Worm (Caenorhabditis elegans): ENCODE data around the gene F40H3.1.

The F40H3.1 gene

ce11 chrII:6219346-6219745, 39.7 kb downstream of the F40H3.1 start, which contains the start of gene mks-2:
Gene mks-2 (minus strand): TSS chrII:6219446.
- TF ChIP-seq egl-5 (tag; optimal IDR thresholded peaks at IDR 0.05) (no peak), unc-39 (tag; optimal IDR thresholded peaks at IDR 0.05) (no peak), pha-4 (tag; optimal IDR thresholded peaks at IDR 0.05) (no peak), unc-62 (GFP tag; optimal IDR thresholded peaks at IDR 0.05) (no peak), sea-2 (GFP tag; optimal IDR thresholded peaks at IDR 0.05) (no peak), jun-1 (tag; optimal IDR thresholded peaks at IDR 0.05) (no peak), nhr-43 (tag; optimal IDR thresholded peaks at IDR 0.05; ENCODE audit: poor library complexity, severe bottlenecking) (no peak), ceh-28 (tag; optimal IDR thresholded peaks at IDR 0.05) (no peak), fkh-10 (GFP tag; optimal IDR thresholded peaks at IDR 0.05) (no peak), eor-1 (tag; optimal IDR thresholded peaks at IDR 0.05) (no peak), lsy-12 (tag; optimal IDR thresholded peaks at IDR 0.05) (no peak), ztf-4 (tag; optimal IDR thresholded peaks at IDR 0.05) (no peak), ztf-11 (tag; optimal IDR thresholded peaks at IDR 0.05) (no peak), nhr-77 (tag; optimal IDR thresholded peaks at IDR 0.05) (no peak), skn-1 (tag; optimal IDR thresholded peaks at IDR 0.05) (no peak), tbx-2 (tag; optimal IDR thresholded peaks at IDR 0.05) (no peak), aly-2 (tag; optimal IDR thresholded peaks at IDR 0.05) (no peak), ceh-9 (tag; optimal IDR thresholded peaks at IDR 0.05) (no peak)

- no peak for TF ChIP-seq unc-62 (GFP tag; optimal IDR thresholded peaks at IDR 0.05)
- TF ChIP-seq ama-1 (optimal IDR thresholded peaks at IDR 0.05) = no peak
- no peak for TF ChIP-seq eor-1 (tag; optimal IDR thresholded peaks at IDR 0.05)
Measured at ce11 chrII:6221470-6221869, 41.8 kb downstream of the F40H3.1 start.

- no peak for TF ChIP-seq nhr-23 (tag; optimal IDR thresholded peaks at IDR 0.05)
- TF ChIP-seq mdl-1 (tag; optimal IDR thresholded peaks at IDR 0.05) = no peak
- TF ChIP-seq elt-2 (tag; optimal IDR thresholded peaks at IDR 0.05) = no peak
- TF ChIP-seq ztf-4 (tag; optimal IDR thresholded peaks at IDR 0.05) = no peak
- no peak for TF ChIP-seq zag-1 (tag; optimal IDR thresholded peaks at IDR 0.05)
- TF ChIP-seq pqm-1 (tag; optimal IDR thresholded peaks at IDR 0.05) = no peak
- no peak for TF ChIP-seq lin-39 (tag; optimal IDR thresholded peaks at IDR 0.05)
- TF ChIP-seq nhr-77 (tag; optimal IDR thresholded peaks at IDR 0.05) = no peak
- no peak for TF ChIP-seq ceh-9 (tag; optimal IDR thresholded peaks at IDR 0.05)
- no peak for TF ChIP-seq R02D3.7 (tag; optimal IDR thresholded peaks at IDR 0.05)
- no peak for TF ChIP-seq aly-2 (tag; optimal IDR thresholded peaks at IDR 0.05)
- TF ChIP-seq unc-62 (GFP tag; optimal IDR thresholded peaks at IDR 0.05) = no peak
- no peak for TF ChIP-seq ceh-16 (tag; optimal IDR thresholded peaks at IDR 0.05)
Measured at ce11 chrII:6222558-6222957, 42.9 kb downstream of the F40H3.1 start, which contains the start of gene C30B5.6. Gene C30B5.6 (minus strand): TSS chrII:6222658.

ce11 chrII:6223755-6224154, 44.1 kb downstream of the F40H3.1 start:
- TF ChIP-seq snpc-4 (tag; optimal IDR thresholded peaks at IDR 0.05) (no peak), aly-2 (tag; optimal IDR thresholded peaks at IDR 0.05) (no peak), elt-3 (tag; optimal IDR thresholded peaks at IDR 0.05) (no peak), nhr-25 (tag; optimal IDR thresholded peaks at IDR 0.05) (no peak), unc-39 (tag; optimal IDR thresholded peaks at IDR 0.05) (no peak), nhr-76 (tag; optimal IDR thresholded peaks at IDR 0.05) (no peak), eor-1 (tag; optimal IDR thresholded peaks at IDR 0.05) (no peak), nhr-12 (tag; optimal IDR thresholded peaks at IDR 0.05) (no peak), lin-39 (tag; optimal IDR thresholded peaks at IDR 0.05) (no peak), skn-1 (tag; optimal IDR thresholded peaks at IDR 0.05) (no peak), nfya-1 (tag; optimal IDR thresholded peaks at IDR 0.05; ENCODE audit: insufficient read depth) (no peak), daf-12 (tag; optimal IDR thresholded peaks at IDR 0.05) (no peak), unc-62 (GFP tag; optimal IDR thresholded peaks at IDR 0.05) (no peak), fkh-10 (GFP tag; optimal IDR thresholded peaks at IDR 0.05) (no peak), nhr-23 (tag; optimal IDR thresholded peaks at IDR 0.05) (no peak), nhr-77 (tag; optimal IDR thresholded peaks at IDR 0.05) (no peak), zag-1 (tag; optimal IDR thresholded peaks at IDR 0.05) (no peak), lsy-12 (tag; optimal IDR thresholded peaks at IDR 0.05) (no peak), nhr-237 (tag; optimal IDR thresholded peaks at IDR 0.05) (no peak)

- no peak for TF ChIP-seq nhr-237 (tag; optimal IDR thresholded peaks at IDR 0.05)
- TF ChIP-seq fkh-2 (tag; optimal IDR thresholded peaks at IDR 0.05) = no peak
- no peak for TF ChIP-seq nhr-77 (tag; optimal IDR thresholded peaks at IDR 0.05)
- TF ChIP-seq hmg-11 (tag; optimal IDR thresholded peaks at IDR 0.05) = no peak
- TF ChIP-seq nfya-1 (tag; optimal IDR thresholded peaks at IDR 0.05; ENCODE audit: insufficient read depth) = no peak
- TF ChIP-seq R02D3.7 (tag; optimal IDR thresholded peaks at IDR 0.05) = no peak
- TF ChIP-seq jun-1 (tag; optimal IDR thresholded peaks at IDR 0.05) = no peak
- no peak for TF ChIP-seq lin-15B (tag; optimal IDR thresholded peaks at IDR 0.05)
- no peak for TF ChIP-seq mdl-1 (tag; optimal IDR thresholded peaks at IDR 0.05)
- no peak for TF ChIP-seq ZK546.5 (tag; optimal IDR thresholded peaks at IDR 0.05)
- TF ChIP-seq egl-27 (tag; optimal IDR thresholded peaks at IDR 0.05) = no peak
- no peak for TF ChIP-seq sea-2 (GFP tag; optimal IDR thresholded peaks at IDR 0.05)
- no peak for TF ChIP-seq fkh-10 (GFP tag; optimal IDR thresholded peaks at IDR 0.05)
Measured at ce11 chrII:6226995-6227394, 47.4 kb downstream of the F40H3.1 start, which contains the start of gene srsy-2. Gene srsy-2 (minus strand): TSS chrII:6227095.
